Worm (Caenorhabditis elegans) whole organism, young adult: ENCODE data around the gene tag-297.
A peak's percentile ranks its signal among the peaks of the same experiment; 100 is the strongest.

Source experiments
- F10E7.11 ChIP-seq: sonication (generic microtip); optimal IDR thresholded peaks from 2 replicates; lab custom pipeline; 2017; ENCODE audit warnings: mild to moderate bottlenecking, missing genetic modification characterization, moderate library complexity, missing compliant biosample characterization
- F33H1.4 ChIP-seq: fragments of 200-800 bp; sonication (Bioruptor generic); IDR thresholded peaks from 2 replicates; pipeline ENCODE4 v1.3.6; 2022; ENCODE audit warnings: missing genetic modification reagents, missing genetic modification characterization, missing compliant biosample characterization
- F57C9.4 ChIP-seq: sonication (generic microtip); optimal IDR thresholded peaks from 2 replicates; lab custom pipeline; 2017; ENCODE audit warnings: mild to moderate bottlenecking, missing genetic modification characterization, missing compliant biosample characterization
- Y53G8AR.9 ChIP-seq: fragments of 200-800 bp; sonication (Bioruptor generic); conservative IDR thresholded peaks from 2 replicates; pipeline ENCODE4 v1.3.6; 2022; ENCODE audit warnings: missing genetic modification reagents, missing genetic modification characterization, missing compliant biosample characterization
- akir-1 ChIP-seq: fragments of 200-800 bp; sonication (Bioruptor generic); optimal IDR thresholded peaks from 2 replicates; lab custom pipeline; 2018; ENCODE audit warnings: mild to moderate bottlenecking, missing genetic modification characterization, moderate library complexity, missing compliant biosample characterization
- aptf-3 ChIP-seq: fragments of 200-800 bp; sonication (Bioruptor generic); IDR thresholded peaks from 2 replicates; pipeline ENCODE4 v1.3.6; 2022; ENCODE audit warnings: missing genetic modification characterization, missing compliant biosample characterization
- attf-3 ChIP-seq: fragments of 200-800 bp; sonication (Bioruptor generic); conservative IDR thresholded peaks from 2 replicates; pipeline ENCODE4 v1.3.6; 2022; ENCODE audit warnings: missing genetic modification reagents, missing genetic modification characterization, missing compliant biosample characterization
- cebp-1 ChIP-seq, 2 experiments: fragments of 200-800 bp in 1 of 2; sonication (Bioruptor generic) in 1 of 2; sonication (generic microtip) in 1 of 2; IDR thresholded peaks in 1 of 2; optimal IDR thresholded peaks in 1 of 2; 2 replicates each; pipeline versions ENCODE4 v1.3.6 to Lab custom; 2017 to 2022; ENCODE audit warnings: missing compliant biosample characterization in 2 of 2, missing genetic modification characterization in 2 of 2, mild to moderate bottlenecking in 1 of 2, missing genetic modification reagents in 1 of 2, moderate library complexity in 1 of 2
- ceh-40 ChIP-seq: fragments of 200-800 bp; sonication (Bioruptor generic); IDR thresholded peaks from 2 replicates; pipeline ENCODE4 v1.3.6; 2022; ENCODE audit warnings: missing genetic modification characterization, missing compliant biosample characterization
- ceh-79 ChIP-seq: sonication (generic microtip); optimal IDR thresholded peaks from 2 replicates; lab custom pipeline; 2017; ENCODE audit warnings: mild to moderate bottlenecking, missing genetic modification characterization, missing compliant biosample characterization
- ceh-91 ChIP-seq: fragments of 200-800 bp; sonication (Bioruptor generic); IDR thresholded peaks from 2 replicates; pipeline ENCODE4 v1.3.6; 2022; ENCODE audit warnings: missing genetic modification reagents, missing genetic modification characterization, missing compliant biosample characterization
- dox-1 ChIP-seq: fragments of 200-800 bp; sonication (Bioruptor generic); IDR thresholded peaks from 2 replicates; pipeline ENCODE4 v1.3.6; 2022; ENCODE audit warnings: missing genetic modification reagents, missing genetic modification characterization, missing compliant biosample characterization
- dpl-1 ChIP-seq: fragments of 150-350 bp; optimal IDR thresholded peaks from 2 replicates; lab custom pipeline; 2014; ENCODE audit warnings: missing biosample characterization, missing genetic modification reagents, missing genetic modification characterization
- efl-1 ChIP-seq: fragments of 150-350 bp; optimal IDR thresholded peaks from 2 replicates; lab custom pipeline; 2014; ENCODE audit warnings: missing biosample characterization, missing genetic modification reagents, missing genetic modification characterization
- egrh-3 ChIP-seq: fragments of 200-800 bp; sonication (Bioruptor generic); IDR thresholded peaks from 2 replicates; pipeline ENCODE4 v1.3.6; 2022; ENCODE audit warnings: missing genetic modification reagents, missing genetic modification characterization, missing compliant biosample characterization
- hmg-1.2 ChIP-seq: fragments of 200-800 bp; sonication (Bioruptor generic); IDR thresholded peaks from 2 replicates; pipeline ENCODE4 v1.3.6; 2022; ENCODE audit warnings: missing genetic modification reagents, missing genetic modification characterization, missing compliant biosample characterization
- hmg-20 ChIP-seq: fragments of 200-800 bp; sonication (Bioruptor generic); IDR thresholded peaks from 2 replicates; pipeline ENCODE4 v1.3.6; 2022; ENCODE audit warnings: missing genetic modification reagents, missing genetic modification characterization, missing compliant biosample characterization
- let-526 ChIP-seq: fragments of 200-800 bp; sonication (Bioruptor generic); IDR thresholded peaks from 2 replicates; pipeline ENCODE4 v1.3.6; 2022; ENCODE audit warnings: missing genetic modification reagents, missing genetic modification characterization, missing compliant biosample characterization
- let-607 ChIP-seq, 2 experiments: fragments of 200-800 bp in 1 of 2; sonication (Bioruptor generic) in 1 of 2; sonication (generic microtip) in 1 of 2; optimal IDR thresholded peaks; 2 replicates each; lab custom pipeline; 2016 to 2018; ENCODE audit warnings: mild to moderate bottlenecking in 2 of 2, missing compliant biosample characterization in 2 of 2, missing genetic modification characterization in 2 of 2, moderate library complexity in 2 of 2, missing genotype in 1 of 2
- lin-40 ChIP-seq: sonication (generic microtip); optimal IDR thresholded peaks from 2 replicates; lab custom pipeline; 2016; ENCODE audit warnings: missing genetic modification characterization, mild to moderate bottlenecking, missing compliant biosample characterization, missing genotype, missing genetic modification reagents
- lsl-1 ChIP-seq: fragments of 200-800 bp; sonication (Bioruptor generic); optimal IDR thresholded peaks from 2 replicates; lab custom pipeline; 2018; ENCODE audit warnings: mild to moderate bottlenecking, missing genetic modification characterization, moderate library complexity, missing compliant biosample characterization
- madf-6 ChIP-seq: fragments of 200-800 bp; sonication (Bioruptor generic); IDR thresholded peaks from 2 replicates; pipeline ENCODE4 v1.3.6; 2022; ENCODE audit warnings: missing genetic modification reagents, missing genetic modification characterization, missing compliant biosample characterization
- mcd-1 ChIP-seq: fragments of 200-800 bp; sonication (Bioruptor generic); IDR thresholded peaks from 2 replicates; pipeline ENCODE4 v1.3.6; 2022; ENCODE audit warnings: missing genetic modification reagents, missing genetic modification characterization, missing compliant biosample characterization
- mes-4 ChIP-seq: sonication (generic microtip); optimal IDR thresholded peaks from 2 replicates; lab custom pipeline; 2016; ENCODE audit warnings: missing genotype, missing genetic modification characterization, missing compliant biosample characterization
- nhr-90 ChIP-seq: sonication (generic microtip); optimal IDR thresholded peaks from 2 replicates; lab custom pipeline; 2016; ENCODE audit warnings: missing genotype, mild to moderate bottlenecking, missing genetic modification characterization, missing compliant biosample characterization
- pha-4 ChIP-seq: fragments of 150-350 bp; sonication (generic microtip); optimal IDR thresholded peaks from 2 replicates; lab custom pipeline; 2014; ENCODE audit warnings: missing biosample characterization, missing genetic modification reagents, missing genetic modification characterization
- repo-1 ChIP-seq: sonication (generic microtip); optimal IDR thresholded peaks from 2 replicates; lab custom pipeline; 2017; ENCODE audit warnings: mild to moderate bottlenecking, missing genetic modification characterization, missing compliant biosample characterization
- sdz-38 ChIP-seq: sonication (generic microtip); optimal IDR thresholded peaks from 2 replicates; lab custom pipeline; 2016; ENCODE audit warnings: missing genotype, missing genetic modification characterization, missing compliant biosample characterization
- snpc-1.3 ChIP-seq: sonication (generic microtip); optimal IDR thresholded peaks from 2 replicates; lab custom pipeline; 2017; ENCODE audit warnings: missing genetic modification characterization, mild to moderate bottlenecking, missing compliant biosample characterization, antibody characterized with exemption, moderate library complexity, missing genotype, missing genetic modification reagents; ENCODE audit not compliant: insufficient read depth
- snpc-3.4 ChIP-seq: sonication (generic microtip); optimal IDR thresholded peaks from 2 replicates; lab custom pipeline; 2017; ENCODE audit warnings: missing genetic modification characterization, mild to moderate bottlenecking, missing compliant biosample characterization, antibody characterized with exemption, moderate library complexity, missing genotype, missing genetic modification reagents
- snpc-4 ChIP-seq, 5 experiments: fragments of 150-350 bp in 1 of 5; sonication (generic microtip) in 4 of 5; optimal IDR thresholded peaks; 2 replicates each; lab custom pipeline; 2014 to 2018; ENCODE audit warnings: missing genetic modification characterization in 5 of 5, missing biosample characterization in 3 of 5, antibody characterized with exemption in 2 of 5, mild to moderate bottlenecking in 2 of 5, missing compliant biosample characterization in 2 of 5, missing genotype in 2 of 5, moderate library complexity in 2 of 5, missing genetic modification reagents in 1 of 5
- tbp1 ChIP-seq: fragments of 200-800 bp; sonication (Bioruptor generic); optimal IDR thresholded peaks from 2 replicates; lab custom pipeline; 2018; ENCODE audit warnings: mild to moderate bottlenecking, missing genetic modification characterization, missing compliant biosample characterization
- tbx-9 ChIP-seq: sonication (generic microtip); optimal IDR thresholded peaks from 2 replicates; lab custom pipeline; 2016; ENCODE audit warnings: borderline replicate concordance, missing genetic modification characterization, inconsistent platforms, missing compliant biosample characterization
- unc-130 ChIP-seq: sonication (generic microtip); optimal IDR thresholded peaks from 2 replicates; lab custom pipeline; 2016; ENCODE audit warnings: missing genetic modification reagents, missing genetic modification characterization, missing compliant biosample characterization
- zfh-2 ChIP-seq: fragments of 200-800 bp; sonication (Bioruptor generic); conservative IDR thresholded peaks from 2 replicates; pipeline ENCODE4 v1.3.6; 2022; ENCODE audit warnings: missing genetic modification reagents, missing genetic modification characterization, missing compliant biosample characterization
- ztf-22 ChIP-seq: fragments of 200-800 bp; sonication (Bioruptor generic); optimal IDR thresholded peaks from 2 replicates; lab custom pipeline; 2018; ENCODE audit warnings: mild to moderate bottlenecking, missing genetic modification characterization, moderate library complexity, missing compliant biosample characterization
- ztf-25 ChIP-seq: fragments of 200-800 bp; sonication (Bioruptor generic); IDR thresholded peaks from 2 replicates; pipeline ENCODE4 v1.3.6; 2022; ENCODE audit warnings: missing genetic modification reagents, missing genetic modification characterization, missing compliant biosample characterization
- ztf-28 ChIP-seq: fragments of 200-800 bp; sonication (Bioruptor generic); IDR thresholded peaks from 2 replicates; pipeline ENCODE4 v1.3.6; 2022; ENCODE audit warnings: missing genetic modification reagents, missing genetic modification characterization, missing compliant biosample characterization
- ztf-6 ChIP-seq: fragments of 200-800 bp; sonication (Bioruptor generic); IDR thresholded peaks from 2 replicates; pipeline ENCODE4 v1.3.6; 2022; ENCODE audit warnings: missing genetic modification reagents, missing genetic modification characterization, missing compliant biosample characterization

tag-297 gene

ce11 chrII:14645290-14645689 lies 17.9 kb downstream of the tag-297 start:
- no peak for TF ChIP-seq sdz-38 (tag; lab: Kevin White, UChicago)
- no peak for TF ChIP-seq F33H1.4 (GFP tag; lab: Robert Waterston, UW)
- TF ChIP-seq repo-1: no peak
- no peak for TF ChIP-seq F10E7.11 (tag; lab: Kevin White, UChicago)
- no peak for TF ChIP-seq cebp-1 (GFP tag; IDR thresholded peaks at IDR 0.05; lab: Robert Waterston, UW)
- TF ChIP-seq cebp-1 (tag; optimal IDR thresholded peaks at IDR 0.05; lab: Kevin White, UChicago): peak; percentile 64
- no peak for TF ChIP-seq snpc-4 (GFP tag; optimal IDR thresholded peaks at IDR 0.05; lab: Kevin White, UChicago)
- peak in 2 of 4 experiments; percentile 15 to 40 for TF ChIP-seq snpc-4 (tag; optimal IDR thresholded peaks at IDR 0.05; lab: Kevin White, UChicago)
- TF ChIP-seq ceh-79: no peak
- TF ChIP-seq hmg-1.2 (GFP tag; lab: Robert Waterston, UW): peak; percentile 74; the same call in 1 of the 2 replicates
- TF ChIP-seq dpl-1 (GFP tag; lab: Kevin White, UChicago): no peak
- TF ChIP-seq dox-1 (GFP tag; lab: Robert Waterston, UW): no peak

- no peak for TF ChIP-seq mes-4 (tag; lab: Kevin White, UChicago)
- no peak for TF ChIP-seq ztf-25 (GFP tag; lab: Robert Waterston, UW)
- TF ChIP-seq ceh-40: no peak
- no peak for TF ChIP-seq mcd-1
- no peak for TF ChIP-seq let-607 (tag; optimal IDR thresholded peaks at IDR 0.05; lab: Kevin White, UChicago)
- TF ChIP-seq ztf-28 (GFP tag; lab: Robert Waterston, UW): no peak
- no peak for TF ChIP-seq ztf-6 (GFP tag; lab: Robert Waterston, UW)
- TF ChIP-seq ceh-91 (GFP tag; lab: Robert Waterston, UW): no peak
- TF ChIP-seq akir-1 (GFP tag; lab: Kevin White, UChicago): no peak
- no peak for TF ChIP-seq sdz-38 (tag; lab: Kevin White, UChicago)
- TF ChIP-seq lin-40 (tag; lab: Kevin White, UChicago): no peak
- TF ChIP-seq efl-1: no peak
- no peak for TF ChIP-seq aptf-3 (GFP tag; lab: Robert Waterston, UW)
- TF ChIP-seq unc-130 (GFP tag; lab: Kevin White, UChicago): no peak
- TF ChIP-seq lsl-1 (GFP tag; lab: Kevin White, UChicago): no peak
- no peak for TF ChIP-seq Y53G8AR.9 (GFP tag; lab: Robert Waterston, UW)
- TF ChIP-seq snpc-4 (GFP tag; optimal IDR thresholded peaks at IDR 0.05; lab: Kevin White, UChicago): no peak
- no peak for TF ChIP-seq snpc-4 (tag; optimal IDR thresholded peaks at IDR 0.05; lab: Kevin White, UChicago)
Measured at ce11 chrII:14647550-14647949, 20.1 kb downstream of the tag-297 start.

- no peak for TF ChIP-seq pha-4
- peak; percentile 84 for TF ChIP-seq zfh-2 (GFP tag; lab: Robert Waterston, UW)
Measured at ce11 chrII:14664647-14665518, 37.5 kb downstream of the tag-297 start.

ce11 chrII:14666274-14666673 lies 38.8 kb downstream of the tag-297 start:
- TF ChIP-seq mcd-1 (no peak), hmg-20 (no peak), tbp1 (GFP tag; lab: Kevin White, UChicago) (no peak), attf-3 (GFP tag; lab: Robert Waterston, UW) (no peak), ceh-91 (GFP tag; lab: Robert Waterston, UW) (no peak), let-526 (GFP tag; lab: Robert Waterston, UW) (no peak), snpc-3.4 (no peak), ztf-22 (GFP tag; lab: Kevin White, UChicago) (no peak), F33H1.4 (GFP tag; lab: Robert Waterston, UW) (no peak), nhr-90 (tag; lab: Kevin White, UChicago) (no peak), madf-6 (no peak), tbx-9 (no peak), snpc-1.3 (tag; lab: Kevin White, UChicago) (no peak), egrh-3 (GFP tag; lab: Robert Waterston, UW) (no peak), akir-1 (GFP tag; lab: Kevin White, UChicago) (no peak), F57C9.4 (no peak)
